Fruit fly (Drosophila melanogaster): Measurements from ENCODE around the gene CG31142.

dm6 chr3R:23971764-23972163 lies 42.7 kb downstream of the CG31142 start:
- no peak for TF ChIP-seq Opbp (GFP tag; IDR thresholded peaks at IDR 0.05; ENCODE audit: partially characterized antibody)
- no peak for TF ChIP-seq Sox100B (GFP tag; optimal IDR thresholded peaks at IDR 0.05)
- no peak for TF ChIP-seq ash1 (GFP tag; optimal IDR thresholded peaks at IDR 0.05)
- no peak for TF ChIP-seq CG6654 (GFP tag; optimal IDR thresholded peaks at IDR 0.05)
- TF ChIP-seq CG8765 (GFP tag; IDR thresholded peaks at IDR 0.05), result no peak
- TF ChIP-seq zfh1 (GFP tag; IDR thresholded peaks at IDR 0.05), result no peak
- no peak for TF ChIP-seq CG31388 (GFP tag; optimal IDR thresholded peaks at IDR 0.05)
- TF ChIP-seq cas (GFP tag; IDR thresholded peaks at IDR 0.05), result no peak
- TF ChIP-seq CG1647 (GFP tag; optimal IDR thresholded peaks at IDR 0.05), result no peak
- no peak for TF ChIP-seq Nf-YC (tag; optimal IDR thresholded peaks at IDR 0.05)

All from whole organism, embryonic.